Worm (Caenorhabditis elegans): ENCODE data around the gene T25D3.3.

- TF ChIP-seq elt-1 (tag; optimal IDR thresholded peaks at IDR 0.05; ENCODE audit: borderline replicate concordance, insufficient read depth) (no peak), unc-62 (GFP tag; optimal IDR thresholded peaks at IDR 0.05) (no peak)
These were observed 23.5 kb downstream of the T25D3.3 start, which contains the start of gene T01D1.3 for ce11 chrII:175868-176267.

Measured in whole organism, mixed stage, embryonic.